Worm (Caenorhabditis elegans): Measurements from ENCODE around the gene col-128.

DNA sequence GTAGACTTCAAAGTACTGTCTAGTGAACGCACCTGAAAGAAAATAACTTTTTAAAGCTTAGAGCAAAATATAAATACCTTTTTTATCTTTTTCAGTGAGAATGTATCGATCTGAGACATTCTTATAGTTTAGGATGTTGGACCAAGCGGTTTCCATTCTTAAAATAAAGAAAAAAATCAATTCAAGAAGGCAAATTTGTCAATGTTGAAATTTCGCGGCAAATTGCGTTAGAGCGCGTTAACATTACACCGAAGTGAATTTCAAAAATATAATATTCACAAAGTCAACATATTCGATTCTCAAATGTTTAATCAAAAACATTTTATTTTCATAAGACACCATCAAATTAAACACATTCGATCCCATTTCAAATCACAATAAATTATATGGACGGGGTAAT is 9.9 kb upstream of the col-128 start, which contains the start of gene F12F6.7:
- TF ChIP-seq ama-1 (optimal IDR thresholded peaks at IDR 0.05) (no peak), B0310.2 (tag; optimal IDR thresholded peaks at IDR 0.05) (no peak), ceh-13 (GFP tag; optimal IDR thresholded peaks at IDR 0.05) (no peak), F13C5.2 (tag; optimal IDR thresholded peaks at IDR 0.05) (no peak), sea-1 (GFP tag; conservative IDR thresholded peaks at IDR 0.05) (no peak), tbx-37 (GFP tag; conservative IDR thresholded peaks at IDR 0.05) (no peak), flt-1 (GFP tag; IDR thresholded peaks at IDR 0.05) (no peak), hmg-4 (GFP tag; optimal IDR thresholded peaks at IDR 0.05) (no peak), tra-4 (tag; optimal IDR thresholded peaks at IDR 0.05) (no peak)

Data from whole organism, early embryonic.